Worm (Caenorhabditis elegans) whole organism, L3 larva: ENCODE data around the gene F46B3.23.

Source experiments
- aly-2 ChIP-seq: fragments of 150-350 bp; optimal IDR thresholded peaks from 2 replicates; lab custom pipeline; 2014; ENCODE audit warnings: missing biosample characterization, missing genetic modification characterization
- ceh-16 ChIP-seq: sonication (generic microtip); optimal IDR thresholded peaks from 2 replicates; lab custom pipeline; 2017; ENCODE audit warnings: missing biosample characterization, missing genetic modification characterization
- daf-12 ChIP-seq: fragments of 150-350 bp; optimal IDR thresholded peaks from 2 replicates; lab custom pipeline; 2014; ENCODE audit warnings: missing biosample characterization, missing genetic modification reagents, missing genetic modification characterization
- fkh-10 ChIP-seq: sonication (generic microtip); optimal IDR thresholded peaks from 2 replicates; lab custom pipeline; 2017; ENCODE audit warnings: missing biosample characterization, missing genetic modification reagents, missing genetic modification characterization
- jun-1 ChIP-seq: fragments of 150-350 bp; optimal IDR thresholded peaks from 2 replicates; lab custom pipeline; 2014; ENCODE audit warnings: missing biosample characterization, missing genetic modification reagents, missing genetic modification characterization
- nhr-12 ChIP-seq: fragments of 150-350 bp; optimal IDR thresholded peaks from 2 replicates; lab custom pipeline; 2014; ENCODE audit warnings: missing biosample characterization, missing genetic modification characterization
- nhr-237 ChIP-seq: fragments of 150-350 bp; optimal IDR thresholded peaks from 2 replicates; lab custom pipeline; 2014; ENCODE audit warnings: missing biosample characterization, missing genetic modification characterization
- nhr-76 ChIP-seq: fragments of 150-350 bp; sonication (generic microtip); optimal IDR thresholded peaks from 5 replicates; lab custom pipeline; 2014; ENCODE audit warnings: missing biosample characterization, missing genetic modification characterization
- skn-1 ChIP-seq: fragments of 150-350 bp; optimal IDR thresholded peaks from 2 replicates; lab custom pipeline; 2014; ENCODE audit warnings: missing biosample characterization, missing genetic modification characterization
- unc-62 ChIP-seq: fragments of 150-350 bp; sonication (generic microtip); optimal IDR thresholded peaks from 4 replicates; lab custom pipeline; 2014; ENCODE audit warnings: missing biosample characterization, missing genetic modification reagents, missing genetic modification characterization
- ztf-11 ChIP-seq: fragments of 150-350 bp; optimal IDR thresholded peaks from 2 replicates; lab custom pipeline; 2014; ENCODE audit warnings: missing biosample characterization, missing genetic modification characterization

- no peak for TF ChIP-seq skn-1 (tag; lab: Kevin White, UChicago)
- no peak for TF ChIP-seq nhr-76 (tag; lab: Kevin White, UChicago)
- TF ChIP-seq aly-2: no peak
- TF ChIP-seq jun-1 (tag; lab: Kevin White, UChicago): no peak
- no peak for TF ChIP-seq fkh-10 (GFP tag; lab: Kevin White, UChicago)
- no peak for TF ChIP-seq nhr-237 (tag; lab: Kevin White, UChicago)
- no peak for TF ChIP-seq nhr-12 (tag; lab: Kevin White, UChicago)
- no peak for TF ChIP-seq ztf-11 (tag; lab: Kevin White, UChicago)
- TF ChIP-seq ceh-16 (tag; lab: Kevin White, UChicago): no peak
- TF ChIP-seq daf-12 (tag; lab: Kevin White, UChicago): no peak
- TF ChIP-seq unc-62 (GFP tag; lab: Kevin White, UChicago): no peak
Observed at ce11 chrV:20639294-20639693, 32.8 kb upstream of the F46B3.23 start, which contains the start of gene srxa-14.
